Fruit fly (Drosophila melanogaster): Measurements from ENCODE around the gene Pex2.
A peak's percentile ranks its signal among the peaks of the same experiment; 100 is the strongest.

- no peak for TF ChIP-seq CG12605 (GFP tag; IDR thresholded peaks at IDR 0.05)
- no peak for TF ChIP-seq fd96Ca (GFP tag; IDR thresholded peaks at IDR 0.05)
- peak; percentile 56; the same call in 1 of the 2 replicates for TF ChIP-seq CG32121 (GFP tag; IDR thresholded peaks at IDR 0.05)
- no peak for TF ChIP-seq CG10348 (GFP tag; IDR thresholded peaks at IDR 0.05)
- no peak for TF ChIP-seq gl (tag; optimal IDR thresholded peaks at IDR 0.05)
- no peak for TF ChIP-seq CG13204 (GFP tag; optimal IDR thresholded peaks at IDR 0.05)
- TF ChIP-seq D1 (tag; optimal IDR thresholded peaks at IDR 0.05): no peak
- TF ChIP-seq EcR (GFP tag; optimal IDR thresholded peaks at IDR 0.05): no peak
- TF ChIP-seq Ets98B (GFP tag; IDR thresholded peaks at IDR 0.05): peak; percentile 60
- TF ChIP-seq Snoo (tag; optimal IDR thresholded peaks at IDR 0.05): no peak
Observed at dm6 chr3L:8320105-8320813, 18.6 kb upstream of the Pex2 start, which contains the start of gene CG13670.
